Worm (Caenorhabditis elegans) whole organism, L1 larva: ENCODE measurements around the gene srv-13.

Experiments used
- C04F5.9 ChIP-seq: sonication (generic microtip); optimal IDR thresholded peaks from 2 replicates; lab custom pipeline; 2016; ENCODE audit warnings: missing genetic modification characterization, missing compliant biosample characterization
- C16A3.4 ChIP-seq: fragments of 150-350 bp; optimal IDR thresholded peaks from 2 replicates; lab custom pipeline; 2014; ENCODE audit warnings: missing biosample characterization, missing genetic modification characterization
- F16B12.6 ChIP-seq: fragments of 150-350 bp; optimal IDR thresholded peaks from 2 replicates; lab custom pipeline; 2014; ENCODE audit warnings: missing biosample characterization, missing genetic modification characterization
- Y116A8C.19 ChIP-seq: sonication (generic microtip); optimal IDR thresholded peaks from 2 replicates; lab custom pipeline; 2016; ENCODE audit warnings: missing compliant biosample characterization, missing genetic modification characterization, borderline replicate concordance
- aha-1 ChIP-seq: fragments of 150-350 bp; optimal IDR thresholded peaks from 2 replicates; lab custom pipeline; 2014; ENCODE audit warnings: missing biosample characterization, missing genetic modification characterization
- aly-2 ChIP-seq: fragments of 150-350 bp; optimal IDR thresholded peaks from 2 replicates; lab custom pipeline; 2014; ENCODE audit warnings: missing biosample characterization, missing genetic modification characterization
- blmp-1 ChIP-seq: fragments of 150-350 bp; optimal IDR thresholded peaks from 2 replicates; lab custom pipeline; 2014; ENCODE audit warnings: missing biosample characterization, missing genetic modification characterization
- ceh-88 ChIP-seq: fragments of 200-800 bp; sonication (Bioruptor generic); IDR thresholded peaks from 2 replicates; pipeline ENCODE4 v1.3.6; 2022; ENCODE audit warnings: missing genetic modification characterization, missing compliant biosample characterization
- ceh-90 ChIP-seq: sonication (generic microtip); optimal IDR thresholded peaks from 2 replicates; lab custom pipeline; 2016; ENCODE audit warnings: missing genetic modification characterization, missing compliant biosample characterization
- ces-1 ChIP-seq: fragments of 150-350 bp; optimal IDR thresholded peaks from 2 replicates; lab custom pipeline; 2014; ENCODE audit warnings: missing biosample characterization, missing genetic modification reagents, missing genetic modification characterization
- dpl-1 ChIP-seq, 3 experiments: fragments of 150-350 bp in 2 of 3; sonication (generic microtip) in 1 of 3; optimal IDR thresholded peaks; 2 replicates each; lab custom pipeline; 2014 to 2017; ENCODE audit warnings: missing biosample characterization in 3 of 3, missing genetic modification characterization in 3 of 3, missing genetic modification reagents in 3 of 3
- dsc-1 ChIP-seq: sonication (generic microtip); optimal IDR thresholded peaks from 2 replicates; lab custom pipeline; 2016; ENCODE audit warnings: mild to moderate bottlenecking, missing genetic modification characterization, missing compliant biosample characterization
- efl-1 ChIP-seq, 4 experiments: fragments of 150-350 bp; optimal IDR thresholded peaks in 3 of 4; peaks in 1 of 4; 1 replicate in 1 of 4; 2 replicates in 3 of 4; lab custom pipeline; 2014; ENCODE audit warnings: missing biosample characterization in 2 of 4, missing genetic modification characterization in 2 of 4, missing genetic modification reagents in 2 of 4
- elt-2 ChIP-seq: sonication (generic microtip); optimal IDR thresholded peaks from 2 replicates; lab custom pipeline; 2016; ENCODE audit warnings: missing genetic modification characterization, mild to moderate bottlenecking, inconsistent platforms, missing compliant biosample characterization, missing genetic modification reagents
- elt-3 ChIP-seq, 6 experiments: fragments of 150-350 bp in 1 of 6; sonication (generic microtip); optimal IDR thresholded peaks; 2 replicates each; lab custom pipeline; 2017 to 2018; ENCODE audit warnings: missing biosample characterization in 6 of 6, missing genetic modification characterization in 6 of 6, inconsistent platforms in 1 of 6
- fkh-8 ChIP-seq: sonication (generic microtip); optimal IDR thresholded peaks from 2 replicates; lab custom pipeline; 2016; ENCODE audit warnings: mild to moderate bottlenecking, missing genetic modification characterization, missing compliant biosample characterization
- fos-1 ChIP-seq: fragments of 150-350 bp; optimal IDR thresholded peaks from 2 replicates; lab custom pipeline; 2014; ENCODE audit warnings: missing biosample characterization, missing genetic modification characterization
- grh-1 ChIP-seq: fragments of 200-800 bp; sonication (Bioruptor generic); IDR thresholded peaks from 2 replicates; pipeline ENCODE4 v1.3.6; 2022; ENCODE audit warnings: missing genetic modification reagents, missing genetic modification characterization, missing compliant biosample characterization
- hlh-17 ChIP-seq: fragments of 200-800 bp; sonication (Bioruptor generic); optimal IDR thresholded peaks from 2 replicates; lab custom pipeline; 2018; ENCODE audit warnings: missing genetic modification characterization, mild to moderate bottlenecking, missing compliant biosample characterization, moderate library complexity, borderline replicate concordance
- hlh-4 ChIP-seq: sonication (generic microtip); optimal IDR thresholded peaks from 2 replicates; lab custom pipeline; 2016; ENCODE audit warnings: mild to moderate bottlenecking, missing genetic modification characterization, missing compliant biosample characterization
- isw-1 ChIP-seq: fragments of 200-800 bp; sonication (Bioruptor generic); IDR thresholded peaks from 2 replicates; pipeline ENCODE4 v1.3.6; 2022; ENCODE audit warnings: missing genetic modification characterization, missing compliant biosample characterization
- jun-1 ChIP-seq: fragments of 150-350 bp; optimal IDR thresholded peaks from 2 replicates; lab custom pipeline; 2014; ENCODE audit warnings: missing biosample characterization, missing genetic modification reagents, missing genetic modification characterization
- lin-14 ChIP-seq: fragments of 200-800 bp; sonication (Bioruptor generic); optimal IDR thresholded peaks from 2 replicates; lab custom pipeline; 2018; ENCODE audit warnings: mild to moderate bottlenecking, missing genetic modification characterization, moderate library complexity, missing compliant biosample characterization
- lin-15B ChIP-seq: fragments of 150-350 bp; sonication (generic microtip); optimal IDR thresholded peaks from 3 replicates; lab custom pipeline; 2014; ENCODE audit warnings: missing biosample characterization, missing genetic modification characterization
- lin-35 ChIP-seq, 2 experiments: fragments of 150-350 bp; optimal IDR thresholded peaks; 2 replicates each; lab custom pipeline; 2014; ENCODE audit warnings: missing biosample characterization in 2 of 2, missing genetic modification characterization in 2 of 2, missing genetic modification reagents in 2 of 2
- lir-3 ChIP-seq: sonication (generic microtip); optimal IDR thresholded peaks from 2 replicates; lab custom pipeline; 2016; ENCODE audit warnings: mild to moderate bottlenecking, missing genetic modification characterization, moderate library complexity, missing compliant biosample characterization; ENCODE audit not compliant: poor library complexity
- mdl-1 ChIP-seq, 2 experiments: fragments of 150-350 bp; optimal IDR thresholded peaks; 2 replicates each; lab custom pipeline; 2014 to 2017; ENCODE audit warnings: missing biosample characterization in 2 of 2, missing genetic modification characterization in 2 of 2, inconsistent platforms in 1 of 2
- nhr-20 ChIP-seq: sonication (generic microtip); optimal IDR thresholded peaks from 2 replicates; lab custom pipeline; 2016; ENCODE audit warnings: mild to moderate bottlenecking, missing genetic modification characterization, missing compliant biosample characterization
- nhr-47 ChIP-seq: sonication (generic microtip); optimal IDR thresholded peaks from 2 replicates; lab custom pipeline; 2016; ENCODE audit warnings: mild to moderate bottlenecking, missing genetic modification characterization, moderate library complexity, missing compliant biosample characterization
- nhr-71 ChIP-seq: sonication (generic microtip); optimal IDR thresholded peaks from 2 replicates; lab custom pipeline; 2016; ENCODE audit warnings: mild to moderate bottlenecking, missing genetic modification characterization, moderate library complexity, missing compliant biosample characterization
- nhr-76 ChIP-seq: sonication (generic microtip); optimal IDR thresholded peaks from 2 replicates; lab custom pipeline; 2017; ENCODE audit warnings: missing biosample characterization, missing genetic modification characterization
- nhr-77 ChIP-seq: fragments of 150-350 bp; optimal IDR thresholded peaks from 2 replicates; lab custom pipeline; 2014; ENCODE audit warnings: missing biosample characterization, missing genetic modification characterization
- nhr-85 ChIP-seq: sonication (generic microtip); peaks from one replicate; lab custom pipeline; 2016; ENCODE audit warnings: missing genetic modification characterization, inconsistent platforms, missing compliant biosample characterization
- nhr-90 ChIP-seq: sonication (generic microtip); optimal IDR thresholded peaks from 2 replicates; lab custom pipeline; 2016; ENCODE audit warnings: mild to moderate bottlenecking, missing genetic modification characterization, missing compliant biosample characterization; ENCODE audit not compliant: poor library complexity
- pax-3 ChIP-seq: fragments of 200-800 bp; sonication (Bioruptor generic); optimal IDR thresholded peaks from 2 replicates; lab custom pipeline; 2018; ENCODE audit warnings: mild to moderate bottlenecking, missing genetic modification characterization, moderate library complexity, missing compliant biosample characterization
- skn-1 ChIP-seq: fragments of 150-350 bp; optimal IDR thresholded peaks from 2 replicates; lab custom pipeline; 2014; ENCODE audit warnings: missing biosample characterization, missing genetic modification characterization
- snpc-4 ChIP-seq: fragments of 150-350 bp; optimal IDR thresholded peaks from 2 replicates; lab custom pipeline; 2014; ENCODE audit warnings: missing biosample characterization, missing genetic modification characterization
- snu-23 ChIP-seq: sonication (generic microtip); optimal IDR thresholded peaks from 2 replicates; lab custom pipeline; 2016; ENCODE audit warnings: missing genetic modification characterization, missing compliant biosample characterization
- sox-4 ChIP-seq: sonication (generic microtip); optimal IDR thresholded peaks from 2 replicates; lab custom pipeline; 2016; ENCODE audit warnings: missing genetic modification characterization, missing compliant biosample characterization
- swsn-7 ChIP-seq: sonication (generic microtip); optimal IDR thresholded peaks from 2 replicates; lab custom pipeline; 2016; ENCODE audit warnings: missing genetic modification characterization, missing compliant biosample characterization
- tbx-2 ChIP-seq: sonication (generic microtip); optimal IDR thresholded peaks from 2 replicates; lab custom pipeline; 2016; ENCODE audit warnings: missing genetic modification characterization, missing compliant biosample characterization
- unc-130 ChIP-seq: fragments of 150-350 bp; optimal IDR thresholded peaks from 2 replicates; lab custom pipeline; 2017; ENCODE audit warnings: missing biosample characterization, missing genetic modification characterization, inconsistent platforms
- unc-86 ChIP-seq: sonication (generic microtip); optimal IDR thresholded peaks from 2 replicates; lab custom pipeline; 2016; ENCODE audit warnings: missing genetic modification characterization, missing compliant biosample characterization
- xbp-1 ChIP-seq: sonication (generic microtip); optimal IDR thresholded peaks from 2 replicates; lab custom pipeline; 2016; ENCODE audit warnings: missing genetic modification characterization, missing compliant biosample characterization
- zag-1 ChIP-seq: fragments of 150-350 bp; optimal IDR thresholded peaks from 2 replicates; lab custom pipeline; 2014; ENCODE audit warnings: missing biosample characterization, missing genetic modification characterization
- zip-4 ChIP-seq: fragments of 200-800 bp; sonication (Bioruptor generic); optimal IDR thresholded peaks from 2 replicates; lab custom pipeline; 2018; ENCODE audit warnings: mild to moderate bottlenecking, missing genetic modification characterization, moderate library complexity, missing compliant biosample characterization
- ztf-4 ChIP-seq: fragments of 150-350 bp; optimal IDR thresholded peaks from 2 replicates; lab custom pipeline; 2014; ENCODE audit warnings: missing biosample characterization, missing genetic modification characterization

The srv-13 gene

ce11 chrIV:6403399-6403798 is 1.6 kb upstream of the srv-13 start:
- peak; percentile 22 for TF ChIP-seq nhr-71 (tag; lab: Kevin White, UChicago)
- peak; percentile 52 for TF ChIP-seq fkh-8 (tag; lab: Kevin White, UChicago)
- peak; percentile 64 for TF ChIP-seq hlh-4
- no peak for TF ChIP-seq isw-1 (GFP tag; lab: Robert Waterston, UW)
- TF ChIP-seq pax-3 (tag; lab: Kevin White, UChicago), result peak; percentile 8
- TF ChIP-seq ceh-88 (GFP tag; lab: Robert Waterston, UW), result no peak
- TF ChIP-seq, all 84 proteins: peak for 4

- TF ChIP-seq swsn-7 (tag; lab: Kevin White, UChicago) (no peak), ztf-4 (tag; lab: Kevin White, UChicago) (no peak), nhr-77 (tag; lab: Kevin White, UChicago) (no peak), Y116A8C.19 (tag; lab: Kevin White, UChicago) (no peak), snpc-4 (tag; lab: Kevin White, UChicago) (no peak), zag-1 (tag; lab: Kevin White, UChicago) (no peak), nhr-76 (tag; lab: Kevin White, UChicago) (no peak), sox-4 (tag; lab: Kevin White, UChicago) (no peak), ceh-90 (tag; lab: Kevin White, UChicago) (no peak)
Observed at ce11 chrIV:6413482-6413881, 8.5 kb downstream of the srv-13 start, which contains the start of gene nlp-71. TSS of gene nlp-71 (minus strand) at chrIV:6413582.

ce11 chrIV:6415149-6415548 is 10.2 kb downstream of the srv-13 start, which contains the start of gene exos-2:
TSS of gene exos-2 (plus strand) at chrIV:6415478.
- TF ChIP-seq ces-1 (GFP tag; lab: Kevin White, UChicago) (no peak), grh-1 (GFP tag; lab: Robert Waterston, UW) (peak; percentile 19; the same call in 1 of the 2 replicates), ceh-90 (tag; lab: Kevin White, UChicago) (no peak), C16A3.4 (tag; lab: Kevin White, UChicago) (peak; percentile 70), nhr-90 (peak; percentile 49), xbp-1 (tag; lab: Kevin White, UChicago) (peak; percentile 65), lir-3 (tag; lab: Kevin White, UChicago) (peak; percentile 13), unc-130 (tag; lab: Kevin White, UChicago) (peak; percentile 81), jun-1 (no peak), dpl-1 (GFP tag; optimal IDR thresholded peaks at IDR 0.05; lab: Kevin White, UChicago) (peak; percentile 95 to 97 (median 96)), nhr-20 (tag; lab: Kevin White, UChicago) (peak; percentile 62), swsn-7 (tag; lab: Kevin White, UChicago) (peak; percentile 63), nhr-85 (tag; lab: Kevin White, UChicago) (peak; percentile 76), tbx-2 (tag; lab: Kevin White, UChicago) (peak; percentile 60), snu-23 (peak; percentile 73), C04F5.9 (tag; lab: Kevin White, UChicago) (peak; percentile 19), aly-2 (tag; lab: Kevin White, UChicago) (peak; percentile 53), lin-14 (no peak), nhr-71 (tag; lab: Kevin White, UChicago) (peak; percentile 77), zip-4 (GFP tag; lab: Kevin White, UChicago) (no peak), aha-1 (tag; lab: Kevin White, UChicago) (no peak), skn-1 (tag; lab: Kevin White, UChicago) (peak; percentile 36), nhr-76 (tag; lab: Kevin White, UChicago) (no peak), nhr-47 (tag; lab: Kevin White, UChicago) (peak; percentile 77), fos-1 (peak; percentile 6), efl-1 (optimal IDR thresholded peaks at IDR 0.05; lab: Kevin White, UChicago) (peak; percentile 85 to 97), efl-1 (GFP tag; optimal IDR thresholded peaks at IDR 0.05 in 1 of 2; lab: Kevin White, UChicago) (peak; percentile 97 to 99), snpc-4 (tag; lab: Kevin White, UChicago) (no peak), blmp-1 (no peak), elt-3 (tag; optimal IDR thresholded peaks at IDR 0.05; lab: Kevin White, UChicago) (peak in 1 of 6 experiments; percentile 34), ceh-88 (GFP tag; lab: Robert Waterston, UW) (peak; percentile 32; the same call in 1 of the 2 replicates), lin-15B (tag; lab: Kevin White, UChicago) (peak; percentile 73), elt-2 (tag; lab: Kevin White, UChicago) (no peak), dsc-1 (tag; lab: Kevin White, UChicago) (peak; percentile 47), unc-86 (tag; lab: Kevin White, UChicago) (peak; percentile 60), mdl-1 (tag; optimal IDR thresholded peaks at IDR 0.05; lab: Kevin White, UChicago) (peak in 1 of 2 experiments; percentile 13), lin-35 (GFP tag; optimal IDR thresholded peaks at IDR 0.05; lab: Kevin White, UChicago) (peak; percentile 98 to 99), F16B12.6 (peak; percentile 61), hlh-17 (GFP tag; lab: Kevin White, UChicago) (no peak)
